Worm (Caenorhabditis elegans): ENCODE measurements around the gene srx-64.

DNA sequence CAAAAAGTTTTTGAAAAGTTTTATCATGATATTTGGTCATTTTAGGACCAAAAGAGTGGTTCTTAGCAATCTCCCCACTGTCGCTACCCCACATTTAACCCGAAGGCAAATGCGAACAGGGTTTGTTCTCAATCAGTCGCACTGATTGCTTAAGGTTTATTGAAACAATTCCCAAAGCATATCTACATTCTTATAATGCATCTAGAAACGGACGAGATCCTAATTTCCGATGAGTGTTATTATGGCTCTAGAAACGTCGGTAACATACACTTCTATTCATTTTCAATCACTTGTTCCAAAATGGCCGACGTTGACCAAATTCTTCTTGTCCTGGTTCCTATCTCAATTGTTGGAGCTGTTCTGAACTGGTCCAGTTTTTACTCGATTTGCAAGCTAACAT is 7.6 kb upstream of the srx-64 start, which contains the start of gene srx-65:
- TF ChIP-seq flt-1 (GFP tag; IDR thresholded peaks at IDR 0.05): no peak
- no peak for TF ChIP-seq ref-1 (GFP tag; conservative IDR thresholded peaks at IDR 0.05)
- TF ChIP-seq klf-2 (GFP tag; conservative IDR thresholded peaks at IDR 0.05): no peak
- no peak for TF ChIP-seq ztf-23 (GFP tag; IDR thresholded peaks at IDR 0.05)
- TF ChIP-seq cog-1 (tag; optimal IDR thresholded peaks at IDR 0.05): no peak
